Worm (Caenorhabditis elegans): Measurements from ENCODE around the gene Y45F10B.8.

DNA sequence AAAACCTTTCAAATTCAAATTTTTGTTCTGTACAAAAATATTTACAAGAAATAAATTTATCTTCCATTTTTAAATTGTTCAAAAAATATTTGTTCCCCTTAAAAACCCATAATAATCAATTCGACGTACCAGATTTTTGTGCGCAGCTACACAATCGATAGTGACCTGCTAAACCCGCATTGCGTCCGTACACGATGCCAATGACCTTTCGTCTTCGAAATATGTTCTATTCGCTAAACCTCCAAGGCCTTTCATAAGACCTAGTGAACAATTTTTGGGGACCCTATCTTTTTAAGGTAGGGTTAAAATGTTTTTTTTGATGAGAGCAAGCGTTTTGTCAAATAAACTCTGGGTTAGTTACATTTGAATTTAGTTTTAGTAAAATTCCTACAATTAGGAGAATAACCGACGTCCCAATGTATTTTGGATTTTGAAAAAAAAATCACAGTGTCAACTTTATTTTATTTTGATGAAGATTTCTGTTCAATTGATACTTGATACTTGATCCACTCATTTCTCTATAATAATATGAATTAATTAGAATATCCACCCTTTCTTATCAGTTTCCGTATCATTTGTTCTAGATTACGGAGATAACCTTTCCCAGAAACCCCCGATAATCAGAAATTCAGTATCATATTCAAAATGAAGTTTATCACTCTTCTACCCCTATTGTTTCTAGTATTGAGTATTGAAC is 24.0 kb upstream of the Y45F10B.8 start, which contains the start of gene Y45F10B.59:
- TF ChIP-seq W03F9.2 (tag; optimal IDR thresholded peaks at IDR 0.05) = no peak
- no peak for TF ChIP-seq dao-5 (tag; optimal IDR thresholded peaks at IDR 0.05)
